Worm (Caenorhabditis elegans): ENCODE results near the gene nstp-8.

DNA sequence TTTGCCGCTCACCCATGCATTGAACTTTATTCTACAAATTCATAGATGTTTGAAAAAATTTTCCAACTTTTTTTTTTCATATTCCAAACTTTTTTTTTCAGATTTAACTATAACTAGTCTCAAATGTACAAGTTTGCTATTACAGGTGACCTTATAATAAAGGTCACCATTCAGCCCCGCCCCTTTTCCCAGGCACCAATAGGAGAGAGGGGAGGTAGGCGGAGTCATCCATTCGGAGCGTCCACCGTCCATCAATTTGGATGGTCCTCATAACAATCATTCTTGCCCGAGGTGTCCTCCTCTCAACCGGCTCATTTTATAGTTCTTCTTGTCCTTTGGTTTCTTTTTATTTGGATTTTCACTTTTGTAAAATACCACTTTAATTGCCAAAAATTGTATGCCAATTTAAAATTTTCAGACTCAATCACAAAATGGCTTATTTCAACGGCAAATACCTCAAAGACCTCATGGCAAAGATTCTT lies 27.5 kb upstream of the nstp-8 start, which contains the start of gene Y5H2B.3:
- TF ChIP-seq nhr-10 (tag; optimal IDR thresholded peaks at IDR 0.05) (no peak), spr-3 (GFP tag; optimal IDR thresholded peaks at IDR 0.05) (no peak), vab-7 (GFP tag; IDR thresholded peaks at IDR 0.05) (no peak), zag-1 (tag; optimal IDR thresholded peaks at IDR 0.05) (no peak), pqm-1 (tag; optimal IDR thresholded peaks at IDR 0.05) (no peak), ama-1 (optimal IDR thresholded peaks at IDR 0.05) (no peak), nhr-11 (tag; optimal IDR thresholded peaks at IDR 0.05) (no peak)

All from whole organism, L4 larva.